Worm (Caenorhabditis elegans): ENCODE results near the gene Y94H6A.10.

- TF ChIP-seq mab-5 (tag; optimal IDR thresholded peaks at IDR 0.05) = no peak
- no peak for TF ChIP-seq ces-1 (GFP tag; optimal IDR thresholded peaks at IDR 0.05)
- TF ChIP-seq ztf-11 (tag; optimal IDR thresholded peaks at IDR 0.05) = no peak
- TF ChIP-seq mep-1 (tag; optimal IDR thresholded peaks at IDR 0.05) = no peak
- TF ChIP-seq snpc-4 (tag; optimal IDR thresholded peaks at IDR 0.05) = no peak
- TF ChIP-seq blmp-1 (tag; optimal IDR thresholded peaks at IDR 0.05) = no peak
- no peak for TF ChIP-seq unc-62 (GFP tag; optimal IDR thresholded peaks at IDR 0.05)
- no peak for TF ChIP-seq unc-39 (tag; optimal IDR thresholded peaks at IDR 0.05)
Observed at ce11 chrIV:2736575-2736974, 26.1 kb upstream of the Y94H6A.10 start.
